Worm (Caenorhabditis elegans): Measurements from ENCODE around the gene R105.1.

The R105.1 gene

ce11 chrIV:4640941-4641340 is 7.4 kb downstream of the R105.1 start:
- no peak for TF ChIP-seq unc-62 (GFP tag; optimal IDR thresholded peaks at IDR 0.05)

- TF ChIP-seq unc-62 (GFP tag; optimal IDR thresholded peaks at IDR 0.05) = no peak
Measured at ce11 chrIV:4643577-4643976, 10.1 kb downstream of the R105.1 start.

ce11 chrIV:4645243-4645642 is 11.8 kb downstream of the R105.1 start:
- no peak for TF ChIP-seq unc-62 (GFP tag; optimal IDR thresholded peaks at IDR 0.05)

ce11 chrIV:4647385-4647784 is 13.9 kb downstream of the R105.1 start, which contains the start of gene F29B9.8:
Gene F29B9.8 (plus strand): TSS chrIV:4647685.
- TF ChIP-seq unc-62 (GFP tag; optimal IDR thresholded peaks at IDR 0.05) = no peak

- no peak for TF ChIP-seq unc-62 (GFP tag; optimal IDR thresholded peaks at IDR 0.05)
Measured at ce11 chrIV:4649460-4649859, 16.0 kb downstream of the R105.1 start, which contains the start of gene F29B9.7. Gene F29B9.7 (plus strand): TSS chrIV:4649760.

- no peak for TF ChIP-seq unc-62 (GFP tag; optimal IDR thresholded peaks at IDR 0.05)
Measured at ce11 chrIV:4650624-4651094, 17.2 kb downstream of the R105.1 start, which contains the start of gene ubc-9. Gene ubc-9 (plus strand): TSS chrIV:4651044.

- no peak for TF ChIP-seq unc-62 (GFP tag; optimal IDR thresholded peaks at IDR 0.05)
Measured at ce11 chrIV:4652365-4652844, 18.9 kb downstream of the R105.1 start, which contains the start of gene F29B9.5. Gene F29B9.5 (plus strand): TSS chrIV:4652415.

ce11 chrIV:4652962-4653361 is 19.5 kb downstream of the R105.1 start, which contains the start of gene psr-1:
Gene psr-1 (plus strand): TSS chrIV:4653262.
- TF ChIP-seq unc-62 (GFP tag; optimal IDR thresholded peaks at IDR 0.05) = no peak

ce11 chrIV:4653708-4654107 is 20.2 kb downstream of the R105.1 start:
- no peak for TF ChIP-seq unc-62 (GFP tag; optimal IDR thresholded peaks at IDR 0.05)

- no peak for TF ChIP-seq unc-62 (GFP tag; optimal IDR thresholded peaks at IDR 0.05)
Measured at ce11 chrIV:4655979-4656378, 22.5 kb downstream of the R105.1 start.

ce11 chrIV:4656380-4656779 is 22.9 kb downstream of the R105.1 start:
- TF ChIP-seq unc-62 (GFP tag; optimal IDR thresholded peaks at IDR 0.05) = no peak

- TF ChIP-seq unc-62 (GFP tag; optimal IDR thresholded peaks at IDR 0.05) = no peak
Measured at ce11 chrIV:4657874-4658273, 24.4 kb downstream of the R105.1 start, which contains the start of gene col-111. Gene col-111 (minus strand): TSS chrIV:4657974.

- TF ChIP-seq unc-62 (GFP tag; optimal IDR thresholded peaks at IDR 0.05) = no peak
Measured at ce11 chrIV:4659277-4659676, 25.8 kb downstream of the R105.1 start, which contains the start of gene mrps-21. Gene mrps-21 (minus strand): TSS chrIV:4659517.

- TF ChIP-seq unc-62 (GFP tag; optimal IDR thresholded peaks at IDR 0.05) = no peak
Measured at ce11 chrIV:4660151-4661041, 26.9 kb downstream of the R105.1 start, which contains the start of the genes F29B9.11 and jmjd-1.2. Gene F29B9.11 (minus strand): TSS chrIV:4660201. Gene jmjd-1.2 (plus strand): TSS chrIV:4660991.

ce11 chrIV:4665079-4665478 is 31.6 kb downstream of the R105.1 start, which contains the start of gene F29B9.1:
Gene F29B9.1 (plus strand): TSS chrIV:4665379.
- no peak for TF ChIP-seq unc-62 (GFP tag; optimal IDR thresholded peaks at IDR 0.05)

- no peak for TF ChIP-seq unc-62 (GFP tag; optimal IDR thresholded peaks at IDR 0.05)
Measured at ce11 chrIV:4667383-4667782, 33.9 kb downstream of the R105.1 start.

Measured in whole organism, dauer.